Fruit fly (Drosophila melanogaster): ENCODE measurements around the gene Tmem43.

Gene Tmem43

dm6 chr3L:7914969-7915596 lies at the start of gene Tmem43:
Gene Tmem43 (minus strand): TSS chr3L:7915120.
- TF ChIP-seq CTCF (optimal IDR thresholded peaks at IDR 0.05): no peak
- no peak for TF ChIP-seq CG8478 (optimal IDR thresholded peaks at IDR 0.05)

dm6 chr3L:7963549-7963948 lies 48.6 kb upstream of the Tmem43 start:
- TF ChIP-seq CTCF (optimal IDR thresholded peaks at IDR 0.05) (no peak), CG8478 (optimal IDR thresholded peaks at IDR 0.05) (no peak)

- no peak for TF ChIP-seq CG8478 (optimal IDR thresholded peaks at IDR 0.05)
These were observed 48.1 kb upstream of the Tmem43 start for dm6 chr3L:7963022-7963421.

dm6 chr3L:7961973-7962753 lies 47.2 kb upstream of the Tmem43 start:
- TF ChIP-seq CG8478 (optimal IDR thresholded peaks at IDR 0.05) (no peak), CTCF (optimal IDR thresholded peaks at IDR 0.05) (no peak)

- TF ChIP-seq CTCF (optimal IDR thresholded peaks at IDR 0.05): no peak
- no peak for TF ChIP-seq CG8478 (optimal IDR thresholded peaks at IDR 0.05)
These were observed 46.1 kb upstream of the Tmem43 start for dm6 chr3L:7960707-7961695.

- TF ChIP-seq CTCF (optimal IDR thresholded peaks at IDR 0.05) (no peak), CG8478 (optimal IDR thresholded peaks at IDR 0.05) (no peak)
These were observed 43.8 kb upstream of the Tmem43 start for dm6 chr3L:7958590-7959180.

- TF ChIP-seq CTCF (optimal IDR thresholded peaks at IDR 0.05): no peak
- TF ChIP-seq CG8478 (optimal IDR thresholded peaks at IDR 0.05): no peak
These were observed 43.2 kb upstream of the Tmem43 start for dm6 chr3L:7958083-7958482.

dm6 chr3L:7956718-7957117 lies 41.8 kb upstream of the Tmem43 start:
- no peak for TF ChIP-seq CG8478 (optimal IDR thresholded peaks at IDR 0.05)

- TF ChIP-seq CG8478 (optimal IDR thresholded peaks at IDR 0.05) (no peak), CTCF (optimal IDR thresholded peaks at IDR 0.05) (no peak)
These were observed 40.0 kb upstream of the Tmem43 start for dm6 chr3L:7954967-7955366.

dm6 chr3L:7953728-7954127 lies 38.8 kb upstream of the Tmem43 start:
- TF ChIP-seq CTCF (optimal IDR thresholded peaks at IDR 0.05) (no peak), CG8478 (optimal IDR thresholded peaks at IDR 0.05) (no peak)

- no peak for TF ChIP-seq CG8478 (optimal IDR thresholded peaks at IDR 0.05)
- no peak for TF ChIP-seq CTCF (optimal IDR thresholded peaks at IDR 0.05)
These were observed 38.1 kb upstream of the Tmem43 start for dm6 chr3L:7952978-7953377.

- no peak for TF ChIP-seq CG8478 (optimal IDR thresholded peaks at IDR 0.05)
- no peak for TF ChIP-seq CTCF (optimal IDR thresholded peaks at IDR 0.05)
These were observed 37.6 kb upstream of the Tmem43 start for dm6 chr3L:7952560-7952959.

- TF ChIP-seq CG8478 (optimal IDR thresholded peaks at IDR 0.05) (no peak), CTCF (optimal IDR thresholded peaks at IDR 0.05) (no peak)
These were observed 36.9 kb upstream of the Tmem43 start for dm6 chr3L:7951841-7952240.

- TF ChIP-seq CTCF (optimal IDR thresholded peaks at IDR 0.05) (no peak), CG8478 (optimal IDR thresholded peaks at IDR 0.05) (no peak)
These were observed 34.9 kb upstream of the Tmem43 start for dm6 chr3L:7949778-7950177.

dm6 chr3L:7947880-7948286 lies 33.0 kb upstream of the Tmem43 start, which contains the start of gene exex:
Gene exex (plus strand): TSS chr3L:7948186.
- TF ChIP-seq CG8478 (optimal IDR thresholded peaks at IDR 0.05) (no peak), CTCF (optimal IDR thresholded peaks at IDR 0.05) (peak in 1 of 2 experiments; percentile 1)

Data from S2 (cell line).